Worm (Caenorhabditis elegans) whole organism, L4 larva: ENCODE results near the gene Y17G9A.2.

Experiments used
- F49E8.2 ChIP-seq: sonication (generic microtip); optimal IDR thresholded peaks from 2 replicates; lab custom pipeline; 2016; ENCODE audit warnings: missing compliant biosample characterization, mild to moderate bottlenecking, missing genetic modification characterization, borderline replicate concordance
- R02D3.7 ChIP-seq: fragments of 150-350 bp; sonication (generic microtip); optimal IDR thresholded peaks from 3 replicates; lab custom pipeline; 2014; ENCODE audit warnings: missing biosample characterization, missing genetic modification characterization
- ama-1 ChIP-seq: fragments of 150-350 bp; optimal IDR thresholded peaks from 2 replicates; lab custom pipeline; 2014; ENCODE audit warnings: inconsistent platforms, mixed read lengths
- gei-8 ChIP-seq: fragments of 200-800 bp; sonication (Bioruptor generic); optimal IDR thresholded peaks from 2 replicates; lab custom pipeline; 2018; ENCODE audit warnings: mild to moderate bottlenecking, missing genetic modification characterization, missing compliant biosample characterization
- lin-39 ChIP-seq: fragments of 150-350 bp; optimal IDR thresholded peaks from 2 replicates; lab custom pipeline; 2014; ENCODE audit warnings: missing biosample characterization, missing genetic modification reagents, missing genetic modification characterization
- lir-3 ChIP-seq: sonication (generic microtip); optimal IDR thresholded peaks from 2 replicates; lab custom pipeline; 2016; ENCODE audit warnings: mild to moderate bottlenecking, missing genetic modification characterization, missing compliant biosample characterization
- mep-1 ChIP-seq: fragments of 150-350 bp; sonication (generic microtip); optimal IDR thresholded peaks from 3 replicates; lab custom pipeline; 2014; ENCODE audit warnings: missing biosample characterization, missing genetic modification characterization
- nhr-237 ChIP-seq: sonication (generic microtip); optimal IDR thresholded peaks from 2 replicates; lab custom pipeline; 2017; ENCODE audit warnings: missing biosample characterization, missing genetic modification characterization
- nhr-25 ChIP-seq: sonication (generic microtip); optimal IDR thresholded peaks from 2 replicates; lab custom pipeline; 2017; ENCODE audit warnings: missing genetic modification characterization, mild to moderate bottlenecking, missing compliant biosample characterization, antibody characterized with exemption, moderate library complexity, borderline replicate concordance; ENCODE audit not compliant: insufficient read depth
- pha-4 ChIP-seq, 2 experiments: fragments of 150-350 bp in 1 of 2; fragments of 200-800 bp in 1 of 2; sonication (Bioruptor generic) in 1 of 2; IDR thresholded peaks in 1 of 2; optimal IDR thresholded peaks in 1 of 2; 2 replicates each; pipeline versions ENCODE4 v1.3.6 to Lab custom; 2014 to 2022; ENCODE audit warnings: missing genetic modification characterization in 2 of 2, missing genetic modification reagents in 2 of 2, missing biosample characterization in 1 of 2, missing compliant biosample characterization in 1 of 2
- pqm-1 ChIP-seq: sonication (generic microtip); optimal IDR thresholded peaks from 2 replicates; lab custom pipeline; 2017; ENCODE audit warnings: missing biosample characterization, missing genetic modification characterization
- skn-1 ChIP-seq: fragments of 150-350 bp; optimal IDR thresholded peaks from 2 replicates; lab custom pipeline; 2014; ENCODE audit warnings: missing biosample characterization, missing genetic modification characterization
- unc-39 ChIP-seq: sonication (generic microtip); optimal IDR thresholded peaks from 2 replicates; lab custom pipeline; 2017; ENCODE audit warnings: missing biosample characterization, missing genetic modification characterization
- ztf-11 ChIP-seq: fragments of 150-350 bp; optimal IDR thresholded peaks from 2 replicates; lab custom pipeline; 2014; ENCODE audit warnings: missing biosample characterization, missing genetic modification characterization

DNA sequence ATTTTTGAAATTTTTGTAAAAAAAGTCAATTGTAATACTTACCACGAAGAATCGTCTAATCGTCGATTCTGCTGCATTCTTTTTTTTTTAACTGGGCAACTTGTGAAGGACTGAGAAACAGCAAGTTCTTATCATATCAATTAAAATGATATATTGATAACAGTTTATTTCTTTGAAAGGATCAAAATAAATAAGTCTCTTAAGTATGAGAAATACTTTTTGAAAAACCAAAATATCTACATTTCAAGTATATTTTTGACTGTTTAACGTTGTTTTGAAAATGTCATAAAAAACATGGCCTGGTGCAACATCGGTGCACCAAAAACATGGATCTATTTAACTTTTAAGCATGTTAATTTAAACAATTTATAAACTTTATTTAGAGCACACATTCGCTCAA, at the start of gene Y17G9A.2:
- TF ChIP-seq nhr-25 (tag; lab: Kevin White, UChicago) (no peak), lir-3 (no peak), ama-1 (lab: Kevin White, UChicago) (no peak), mep-1 (no peak), ztf-11 (no peak), skn-1 (tag; lab: Kevin White, UChicago) (no peak), unc-39 (no peak), F49E8.2 (tag; lab: Kevin White, UChicago) (no peak), pha-4 (GFP tag; IDR thresholded peaks at IDR 0.05; lab: Robert Waterston, UW) (no peak), pha-4 (tag; optimal IDR thresholded peaks at IDR 0.05; lab: Kevin White, UChicago) (no peak), pqm-1 (tag; lab: Kevin White, UChicago) (no peak), gei-8 (GFP tag; lab: Kevin White, UChicago) (no peak), lin-39 (tag; lab: Kevin White, UChicago) (no peak), nhr-237 (tag; lab: Kevin White, UChicago) (no peak), R02D3.7 (no peak)
